Worm (Caenorhabditis elegans): ENCODE data around the gene srt-74.
A peak's percentile ranks its signal among the peaks of the same experiment; 100 is the strongest.

The srt-74 gene

ce11 chrV:14322743-14323142 lies 40.6 kb upstream of the srt-74 start, which contains the start of gene F47B8.3 (continued):
- TF ChIP-seq ceh-28 (tag; optimal IDR thresholded peaks at IDR 0.05) (no peak), ama-1 (optimal IDR thresholded peaks at IDR 0.05) (peak; percentile 5), egl-27 (tag; optimal IDR thresholded peaks at IDR 0.05) (no peak), zag-1 (tag; optimal IDR thresholded peaks at IDR 0.05) (no peak), unc-62 (GFP tag; optimal IDR thresholded peaks at IDR 0.05) (no peak), mml-1 (tag; optimal IDR thresholded peaks at IDR 0.05) (no peak), nhr-12 (tag; optimal IDR thresholded peaks at IDR 0.05) (no peak), lsy-12 (tag; optimal IDR thresholded peaks at IDR 0.05) (no peak), fkh-2 (tag; optimal IDR thresholded peaks at IDR 0.05) (no peak), nhr-76 (tag; optimal IDR thresholded peaks at IDR 0.05) (no peak), nhr-25 (tag; optimal IDR thresholded peaks at IDR 0.05) (peak; percentile 45), eor-1 (tag; optimal IDR thresholded peaks at IDR 0.05) (no peak), elt-1 (tag; optimal IDR thresholded peaks at IDR 0.05) (no peak), aly-2 (tag; optimal IDR thresholded peaks at IDR 0.05) (no peak), tbx-2 (tag; optimal IDR thresholded peaks at IDR 0.05) (no peak), R02D3.7 (tag; optimal IDR thresholded peaks at IDR 0.05) (no peak), ztf-11 (tag; optimal IDR thresholded peaks at IDR 0.05) (no peak), ztf-4 (tag; optimal IDR thresholded peaks at IDR 0.05) (no peak), nfya-1 (tag; optimal IDR thresholded peaks at IDR 0.05; ENCODE audit: insufficient read depth) (peak; percentile 69), nhr-237 (tag; optimal IDR thresholded peaks at IDR 0.05) (no peak)

DNA sequence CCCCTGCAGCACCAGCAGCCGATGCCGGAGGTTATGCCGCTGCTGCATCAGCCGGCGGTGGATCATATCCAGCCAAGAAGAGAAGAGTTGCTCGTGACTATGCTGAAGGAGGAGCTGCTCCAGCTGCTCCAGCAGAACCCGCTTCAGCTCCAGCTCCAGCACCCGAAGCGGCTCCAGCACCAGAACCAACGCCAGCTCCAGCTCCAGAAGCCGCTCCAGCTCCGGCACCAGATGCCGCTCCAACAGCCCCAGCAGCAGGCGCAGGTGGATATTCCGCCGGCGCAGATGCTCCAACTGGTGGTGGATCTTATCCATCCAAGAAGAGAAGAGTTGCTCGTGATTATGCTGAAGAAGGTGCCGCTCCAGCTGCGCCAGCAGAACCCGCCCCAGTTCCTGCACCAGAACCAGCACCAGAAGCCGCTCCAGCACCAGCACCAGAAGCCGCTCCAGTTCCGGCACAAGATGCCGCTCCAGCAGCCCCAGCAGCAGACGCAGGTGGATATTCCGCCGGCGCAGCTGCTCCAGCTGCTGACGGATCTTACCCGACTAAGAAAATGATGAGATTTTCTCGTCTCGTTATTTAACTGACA lies 38.7 kb upstream of the srt-74 start:
- TF ChIP-seq egl-5 (tag; optimal IDR thresholded peaks at IDR 0.05): no peak
- TF ChIP-seq nhr-76 (tag; optimal IDR thresholded peaks at IDR 0.05): no peak
- no peak for TF ChIP-seq fkh-10 (GFP tag; optimal IDR thresholded peaks at IDR 0.05)
- no peak for TF ChIP-seq nhr-12 (tag; optimal IDR thresholded peaks at IDR 0.05)
- no peak for TF ChIP-seq sea-2 (GFP tag; optimal IDR thresholded peaks at IDR 0.05)
- no peak for TF ChIP-seq ztf-11 (tag; optimal IDR thresholded peaks at IDR 0.05)
- TF ChIP-seq nhr-11 (tag; optimal IDR thresholded peaks at IDR 0.05): no peak
- no peak for TF ChIP-seq nhr-237 (tag; optimal IDR thresholded peaks at IDR 0.05)
- no peak for TF ChIP-seq pqm-1 (tag; optimal IDR thresholded peaks at IDR 0.05)
- no peak for TF ChIP-seq hmg-11 (tag; optimal IDR thresholded peaks at IDR 0.05)
- no peak for TF ChIP-seq nhr-23 (tag; optimal IDR thresholded peaks at IDR 0.05)
- TF ChIP-seq unc-39 (tag; optimal IDR thresholded peaks at IDR 0.05): no peak

- no peak for TF ChIP-seq tbx-2 (tag; optimal IDR thresholded peaks at IDR 0.05)
- TF ChIP-seq sea-2 (GFP tag; optimal IDR thresholded peaks at IDR 0.05): no peak
- TF ChIP-seq nhr-25 (tag; optimal IDR thresholded peaks at IDR 0.05): no peak
- no peak for TF ChIP-seq nfya-1 (tag; optimal IDR thresholded peaks at IDR 0.05; ENCODE audit: insufficient read depth)
- no peak for TF ChIP-seq nhr-23 (tag; optimal IDR thresholded peaks at IDR 0.05)
- no peak for TF ChIP-seq lin-15B (tag; optimal IDR thresholded peaks at IDR 0.05)
- no peak for TF ChIP-seq elt-2 (tag; optimal IDR thresholded peaks at IDR 0.05)
- TF ChIP-seq egl-27 (tag; optimal IDR thresholded peaks at IDR 0.05): no peak
- no peak for TF ChIP-seq ZK546.5 (tag; optimal IDR thresholded peaks at IDR 0.05)
- TF ChIP-seq nhr-43 (tag; optimal IDR thresholded peaks at IDR 0.05; ENCODE audit: poor library complexity, severe bottlenecking): no peak
- TF ChIP-seq lin-39 (tag; optimal IDR thresholded peaks at IDR 0.05): no peak
These were observed 38.1 kb upstream of the srt-74 start, which contains the start of gene F47B8.14 for ce11 chrV:14320246-14320645. F47B8.14 (plus strand) TSS chrV:14320546.

DNA sequence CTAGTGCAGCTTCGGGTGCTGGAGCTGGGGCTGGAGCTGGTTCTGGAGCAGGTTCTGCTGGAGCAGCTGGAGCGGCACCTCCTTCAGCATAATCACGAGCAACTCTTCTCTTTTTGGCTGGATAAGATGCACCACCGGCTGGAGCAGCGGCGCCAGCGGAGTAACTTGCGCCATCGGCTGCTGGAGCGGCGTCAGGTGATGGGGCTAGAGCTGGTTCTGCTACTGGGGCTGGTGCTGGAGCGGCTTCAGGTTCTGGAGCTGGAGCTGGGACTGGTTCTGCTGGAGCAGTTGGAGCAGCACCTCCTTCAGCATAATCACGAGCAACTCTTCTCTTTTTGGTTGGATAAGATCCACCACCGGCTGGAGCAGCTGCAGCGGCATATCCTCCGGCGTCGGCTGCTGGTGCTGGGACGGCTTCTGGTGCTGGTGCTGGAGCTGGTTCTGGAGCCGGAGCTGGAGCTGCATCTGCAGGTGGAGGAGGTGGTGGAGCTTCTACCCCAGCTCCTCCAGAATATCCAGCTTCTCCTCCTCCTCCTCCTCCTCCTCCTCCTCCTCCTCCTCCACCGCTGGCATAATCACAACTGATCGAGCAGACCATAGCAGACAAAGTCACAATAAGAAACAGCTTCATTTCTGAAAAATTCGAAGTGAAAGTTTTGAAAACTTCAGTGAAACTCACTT lies 37.1 kb upstream of the srt-74 start, which contains the start of gene F47B8.13:
Gene F47B8.13 (minus strand): TSS at position 631 of the 681 bp plus-strand sequence.
- TF ChIP-seq egl-5 (tag; optimal IDR thresholded peaks at IDR 0.05) (no peak), nfya-1 (tag; optimal IDR thresholded peaks at IDR 0.05; ENCODE audit: insufficient read depth) (no peak), mml-1 (tag; optimal IDR thresholded peaks at IDR 0.05) (no peak), snpc-4 (tag; optimal IDR thresholded peaks at IDR 0.05) (no peak)
